Fruit fly (Drosophila melanogaster): ENCODE data around the gene CG42342.

DNA sequence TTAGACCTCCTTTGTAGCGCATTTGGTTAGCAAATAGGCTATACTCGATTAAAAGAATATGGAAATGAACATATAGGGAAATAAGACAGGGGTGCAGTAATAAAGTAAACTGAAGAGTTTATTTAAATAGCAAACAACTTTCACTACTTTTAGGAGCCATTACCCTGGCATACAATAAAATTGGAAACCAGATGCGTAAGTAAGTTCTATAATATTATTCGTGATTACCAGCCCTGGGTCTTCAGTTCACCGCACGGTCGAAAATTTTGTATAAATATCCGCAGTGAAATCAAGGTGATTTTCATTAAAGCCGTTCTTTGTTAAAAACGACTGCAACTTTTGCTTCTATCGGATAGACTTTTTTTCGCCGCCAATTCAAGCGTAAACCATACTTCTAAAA is 112.4 kb downstream of the CG42342 start, which contains the start of gene CG17562:
- TF ChIP-seq lola (GFP tag; optimal IDR thresholded peaks at IDR 0.05) (no peak), dl (GFP tag; optimal IDR thresholded peaks at IDR 0.05; ENCODE audit: insufficient read depth in 1 of 2, partially characterized antibody in 2 of 2) (no peak), brk (GFP tag; optimal IDR thresholded peaks at IDR 0.05) (no peak)

All from whole organism, wandering third instar larva.